Worm (Caenorhabditis elegans): ENCODE data around the gene srx-88.

srx-88 gene

ce11 chrV:11583212-11583611 lies at the start of gene srx-88:
srx-88 (plus strand) TSS chrV:11583512.
- TF ChIP-seq fos-1 (tag; optimal IDR thresholded peaks at IDR 0.05): no peak

DNA sequence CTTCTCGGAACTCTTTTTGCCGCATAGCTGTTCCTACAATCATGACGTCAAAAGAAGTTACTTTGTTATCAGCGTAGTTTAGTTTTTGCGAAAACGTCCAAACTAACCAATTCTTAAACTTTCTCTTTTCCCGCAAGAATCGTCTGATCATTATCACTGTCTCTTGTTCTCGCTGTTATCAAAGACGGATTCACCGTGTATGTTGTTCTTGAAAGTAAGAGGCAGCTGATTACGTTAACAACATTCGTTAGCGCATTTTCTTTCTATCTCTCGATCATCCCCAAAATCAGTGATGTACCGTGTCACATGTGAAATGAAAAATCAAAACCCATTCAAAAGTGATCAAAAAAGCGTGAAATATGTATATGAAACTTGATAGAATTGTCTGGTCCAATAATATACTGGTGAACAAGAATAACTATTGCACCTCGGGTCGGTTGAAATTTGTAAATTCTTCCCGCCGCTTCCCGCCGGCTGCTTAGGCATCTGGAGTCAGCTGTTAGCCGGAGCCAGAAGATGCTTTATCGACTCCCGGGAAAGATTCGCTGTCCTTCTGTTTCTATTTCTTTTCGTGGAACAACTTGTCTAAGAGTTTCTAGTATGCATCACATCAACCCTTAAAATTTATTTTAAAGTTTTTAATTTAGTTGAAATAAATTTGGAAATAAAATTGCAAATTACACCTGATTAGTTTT lies 48.7 kb upstream of the srx-88 start:
- TF ChIP-seq fkh-2 (tag; optimal IDR thresholded peaks at IDR 0.05) (no peak), nhr-28 (tag; optimal IDR thresholded peaks at IDR 0.05) (no peak), nhr-25 (tag; optimal IDR thresholded peaks at IDR 0.05) (peak; percentile 34), elt-2 (tag; optimal IDR thresholded peaks at IDR 0.05) (peak; percentile 92), unc-62 (GFP tag; optimal IDR thresholded peaks at IDR 0.05) (no peak), mml-1 (tag; optimal IDR thresholded peaks at IDR 0.05) (no peak), elt-1 (tag; optimal IDR thresholded peaks at IDR 0.05) (no peak), ztf-4 (tag; optimal IDR thresholded peaks at IDR 0.05) (no peak), nhr-43 (tag; optimal IDR thresholded peaks at IDR 0.05; ENCODE audit: poor library complexity, severe bottlenecking) (peak; percentile 65), nhr-76 (tag; optimal IDR thresholded peaks at IDR 0.05) (no peak), elt-3 (tag; optimal IDR thresholded peaks at IDR 0.05) (peak in 1 of 3 experiments; percentile 30), pha-4 (tag; optimal IDR thresholded peaks at IDR 0.05) (peak; percentile 13), pqm-1 (tag; optimal IDR thresholded peaks at IDR 0.05) (peak; percentile 96), nhr-23 (tag; optimal IDR thresholded peaks at IDR 0.05) (peak; percentile 24), egl-27 (tag; optimal IDR thresholded peaks at IDR 0.05) (no peak), jun-1 (tag; optimal IDR thresholded peaks at IDR 0.05) (peak; percentile 49), R02D3.7 (tag; optimal IDR thresholded peaks at IDR 0.05) (no peak), ZK546.5 (tag; optimal IDR thresholded peaks at IDR 0.05) (no peak)

- TF ChIP-seq nfya-1 (tag; optimal IDR thresholded peaks at IDR 0.05; ENCODE audit: insufficient read depth) (peak; percentile 14), unc-39 (tag; optimal IDR thresholded peaks at IDR 0.05) (no peak), ZK546.5 (tag; optimal IDR thresholded peaks at IDR 0.05) (no peak), aly-2 (tag; optimal IDR thresholded peaks at IDR 0.05) (no peak), egl-5 (tag; optimal IDR thresholded peaks at IDR 0.05) (peak; percentile 96), nhr-11 (tag; optimal IDR thresholded peaks at IDR 0.05) (peak; percentile 11), fkh-2 (tag; optimal IDR thresholded peaks at IDR 0.05) (no peak), elt-2 (tag; optimal IDR thresholded peaks at IDR 0.05) (peak; percentile 77), pha-4 (tag; optimal IDR thresholded peaks at IDR 0.05) (peak; percentile 11), lin-39 (tag; optimal IDR thresholded peaks at IDR 0.05) (peak; percentile 77), nhr-25 (tag; optimal IDR thresholded peaks at IDR 0.05) (no peak), fos-1 (tag; optimal IDR thresholded peaks at IDR 0.05) (no peak), fkh-10 (GFP tag; optimal IDR thresholded peaks at IDR 0.05) (no peak), daf-12 (tag; optimal IDR thresholded peaks at IDR 0.05) (no peak), hmg-11 (tag; optimal IDR thresholded peaks at IDR 0.05) (no peak), R02D3.7 (tag; optimal IDR thresholded peaks at IDR 0.05) (no peak), zag-1 (tag; optimal IDR thresholded peaks at IDR 0.05) (no peak), mdl-1 (tag; optimal IDR thresholded peaks at IDR 0.05) (no peak), pqm-1 (tag; optimal IDR thresholded peaks at IDR 0.05) (peak; percentile 79)
These were observed 47.7 kb upstream of the srx-88 start for ce11 chrV:11535504-11536062.

DNA sequence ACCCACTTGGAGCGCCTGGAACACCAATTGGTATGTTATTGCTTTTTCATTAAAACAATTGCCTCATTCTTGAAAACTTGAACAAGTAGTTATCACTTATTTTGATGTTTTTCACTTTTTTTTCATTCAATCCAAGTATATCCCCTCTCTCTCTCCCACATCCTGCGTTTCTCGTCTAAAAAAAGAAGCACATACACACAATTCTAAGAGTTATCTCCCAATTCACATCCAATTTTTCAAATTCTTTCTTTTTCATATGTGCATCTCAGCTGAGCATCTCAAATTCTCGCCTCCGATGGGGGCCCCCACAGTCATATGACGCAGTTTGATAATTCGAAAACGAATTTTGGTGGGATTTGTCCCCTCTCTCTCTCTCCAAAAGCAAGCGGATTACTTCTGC lies 46.6 kb upstream of the srx-88 start:
- no peak for TF ChIP-seq nhr-23 (tag; optimal IDR thresholded peaks at IDR 0.05)
- TF ChIP-seq ceh-82 (tag; optimal IDR thresholded peaks at IDR 0.05): no peak
- TF ChIP-seq elt-3 (tag; optimal IDR thresholded peaks at IDR 0.05): no peak
- no peak for TF ChIP-seq fkh-10 (GFP tag; optimal IDR thresholded peaks at IDR 0.05)
- no peak for TF ChIP-seq hmg-11 (tag; optimal IDR thresholded peaks at IDR 0.05)

DNA sequence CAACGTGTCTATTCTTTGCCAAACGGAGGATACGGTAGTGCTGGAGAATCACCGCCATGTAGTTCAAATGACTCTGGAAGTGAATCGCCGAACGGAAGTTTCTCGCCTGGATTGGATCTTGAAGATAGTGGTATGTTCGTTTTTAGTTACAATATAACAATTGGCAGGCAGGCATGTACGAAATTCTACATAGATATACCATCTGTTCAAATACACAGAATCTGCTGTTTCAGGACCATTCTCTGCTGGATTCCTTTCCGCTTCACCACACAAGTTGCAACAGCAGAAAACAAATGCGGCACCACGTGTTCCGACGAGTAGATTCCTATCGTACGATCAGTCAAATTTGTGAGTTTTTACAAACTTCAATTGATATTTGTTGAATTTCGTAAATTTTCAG lies 43.8 kb upstream of the srx-88 start:
- TF ChIP-seq unc-39 (tag; optimal IDR thresholded peaks at IDR 0.05): no peak
- no peak for TF ChIP-seq egl-5 (tag; optimal IDR thresholded peaks at IDR 0.05)
- TF ChIP-seq aly-2 (tag; optimal IDR thresholded peaks at IDR 0.05): no peak
- TF ChIP-seq hmg-11 (tag; optimal IDR thresholded peaks at IDR 0.05): no peak
- no peak for TF ChIP-seq elt-2 (tag; optimal IDR thresholded peaks at IDR 0.05)
